Worm (Caenorhabditis elegans): Measurements from ENCODE around the gene ZC449.7.

The ZC449.7 gene

DNA sequence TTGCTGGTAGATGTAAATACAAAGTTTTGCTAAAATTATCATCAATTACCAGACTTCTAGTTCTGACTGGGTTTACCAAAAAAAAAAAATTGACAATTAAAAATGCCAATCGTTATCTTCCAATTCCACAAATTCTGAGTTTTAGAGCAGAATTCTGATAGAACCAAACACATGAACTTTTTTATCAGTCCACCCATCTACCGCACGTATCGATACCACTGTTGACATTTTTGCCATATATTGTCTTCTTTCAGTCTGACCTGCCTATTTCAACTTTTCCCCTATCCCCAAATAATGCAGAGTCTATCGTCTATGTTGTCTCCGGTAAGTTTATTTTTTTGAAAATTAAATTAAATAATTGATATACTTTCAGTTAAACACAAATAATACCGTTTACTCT, at the start of gene ZC449.7:
Gene ZC449.7 (plus strand): TSS at position 249 of the 400 bp plus-strand sequence.
- TF ChIP-seq pha-4 (tag; optimal IDR thresholded peaks at IDR 0.05) (peak; percentile 10), ceh-16 (tag; optimal IDR thresholded peaks at IDR 0.05) (no peak), elt-2 (tag; optimal IDR thresholded peaks at IDR 0.05) (peak; percentile 51), tbx-2 (tag; optimal IDR thresholded peaks at IDR 0.05) (no peak), nhr-67 (tag; optimal IDR thresholded peaks at IDR 0.05) (no peak)

DNA sequence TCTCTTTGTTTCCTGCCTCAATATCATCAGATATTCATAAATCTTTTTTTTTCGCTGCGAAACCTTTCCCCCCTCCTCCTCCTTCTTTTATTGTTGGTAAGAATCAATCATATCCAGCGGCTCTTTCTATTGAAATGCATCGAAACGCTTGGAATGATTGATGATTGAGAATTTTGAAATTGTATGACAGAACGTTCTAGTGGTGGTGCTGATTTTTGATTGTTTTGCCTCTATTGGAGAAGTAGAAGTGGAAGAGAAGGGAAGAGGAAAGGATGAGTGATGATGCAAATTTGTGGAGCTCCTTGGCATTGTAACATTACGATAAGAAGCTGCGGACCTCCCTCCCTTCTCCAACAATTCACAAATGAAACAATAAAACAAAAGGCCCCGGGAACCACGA, 48.3 kb upstream of the ZC449.7 start:
- TF ChIP-seq lin-39 (tag; optimal IDR thresholded peaks at IDR 0.05) (peak; percentile 43), ZK546.5 (tag; optimal IDR thresholded peaks at IDR 0.05) (no peak)

DNA sequence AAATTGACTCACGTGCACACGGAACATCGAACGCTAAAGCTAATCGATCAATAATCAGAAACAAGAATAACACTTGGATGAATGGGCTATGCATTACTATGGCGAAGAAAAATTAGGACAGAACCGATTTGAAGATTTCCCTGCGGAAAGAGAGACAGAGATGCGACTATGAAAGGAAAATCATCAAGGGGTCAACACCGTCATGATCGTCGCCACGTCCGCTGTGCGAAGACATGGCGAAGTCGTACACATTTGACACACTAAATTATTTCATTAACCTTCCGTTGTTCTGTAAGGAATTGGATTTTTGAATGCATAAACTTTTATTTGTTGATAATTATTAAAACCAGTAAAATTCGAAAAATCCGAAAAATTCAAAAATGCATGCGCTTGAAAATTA, 44.6 kb upstream of the ZC449.7 start, which contains the start of gene M03F4.6:
Gene M03F4.6 (minus strand): TSS at position 101 of the 400 bp plus-strand sequence.
- TF ChIP-seq snpc-4 (tag; optimal IDR thresholded peaks at IDR 0.05) (no peak), ceh-82 (tag; optimal IDR thresholded peaks at IDR 0.05) (no peak), fos-1 (tag; optimal IDR thresholded peaks at IDR 0.05) (no peak), ama-1 (optimal IDR thresholded peaks at IDR 0.05) (peak; percentile 87), ZK546.5 (tag; optimal IDR thresholded peaks at IDR 0.05) (no peak), tbx-2 (tag; optimal IDR thresholded peaks at IDR 0.05) (peak; percentile 66), elt-2 (tag; optimal IDR thresholded peaks at IDR 0.05) (no peak), ceh-9 (tag; optimal IDR thresholded peaks at IDR 0.05) (no peak), eor-1 (tag; optimal IDR thresholded peaks at IDR 0.05) (no peak), nhr-12 (tag; optimal IDR thresholded peaks at IDR 0.05) (no peak), lsy-12 (tag; optimal IDR thresholded peaks at IDR 0.05) (no peak), ceh-16 (tag; optimal IDR thresholded peaks at IDR 0.05) (no peak), egl-5 (tag; optimal IDR thresholded peaks at IDR 0.05) (peak; percentile 46), elt-1 (tag; optimal IDR thresholded peaks at IDR 0.05) (no peak), ceh-28 (tag; optimal IDR thresholded peaks at IDR 0.05) (peak; percentile 29), nfya-1 (tag; optimal IDR thresholded peaks at IDR 0.05; ENCODE audit: insufficient read depth) (peak; percentile 15), daf-12 (tag; optimal IDR thresholded peaks at IDR 0.05) (no peak), nhr-28 (tag; optimal IDR thresholded peaks at IDR 0.05) (no peak), jun-1 (tag; optimal IDR thresholded peaks at IDR 0.05) (no peak), R02D3.7 (tag; optimal IDR thresholded peaks at IDR 0.05) (no peak), nhr-43 (tag; optimal IDR thresholded peaks at IDR 0.05; ENCODE audit: poor library complexity, severe bottlenecking) (peak; percentile 67), nhr-23 (tag; optimal IDR thresholded peaks at IDR 0.05) (peak; percentile 96), ztf-4 (tag; optimal IDR thresholded peaks at IDR 0.05) (peak; percentile 2), pha-4 (tag; optimal IDR thresholded peaks at IDR 0.05) (no peak), elt-3 (tag; optimal IDR thresholded peaks at IDR 0.05) (peak in 1 of 3 experiments; percentile 48), nhr-76 (tag; optimal IDR thresholded peaks at IDR 0.05) (no peak), nhr-77 (tag; optimal IDR thresholded peaks at IDR 0.05) (no peak), unc-62 (GFP tag; optimal IDR thresholded peaks at IDR 0.05) (no peak), mml-1 (tag; optimal IDR thresholded peaks at IDR 0.05) (no peak), nhr-67 (tag; optimal IDR thresholded peaks at IDR 0.05) (no peak), mdl-1 (tag; optimal IDR thresholded peaks at IDR 0.05) (no peak), aly-2 (tag; optimal IDR thresholded peaks at IDR 0.05) (no peak), nhr-11 (tag; optimal IDR thresholded peaks at IDR 0.05) (no peak), egl-27 (tag; optimal IDR thresholded peaks at IDR 0.05) (no peak), fkh-10 (GFP tag; optimal IDR thresholded peaks at IDR 0.05) (no peak), skn-1 (tag; optimal IDR thresholded peaks at IDR 0.05) (no peak), zag-1 (tag; optimal IDR thresholded peaks at IDR 0.05) (no peak), lin-15B (tag; optimal IDR thresholded peaks at IDR 0.05) (no peak), ztf-11 (tag; optimal IDR thresholded peaks at IDR 0.05) (no peak), fkh-2 (tag; optimal IDR thresholded peaks at IDR 0.05) (no peak), nhr-237 (tag; optimal IDR thresholded peaks at IDR 0.05) (no peak), lin-39 (tag; optimal IDR thresholded peaks at IDR 0.05) (no peak), sea-2 (GFP tag; optimal IDR thresholded peaks at IDR 0.05) (no peak), hmg-11 (tag; optimal IDR thresholded peaks at IDR 0.05) (no peak), pqm-1 (tag; optimal IDR thresholded peaks at IDR 0.05) (no peak), nhr-25 (tag; optimal IDR thresholded peaks at IDR 0.05) (peak; percentile 80), unc-39 (tag; optimal IDR thresholded peaks at IDR 0.05) (no peak)
